Fruit fly (Drosophila melanogaster) whole organism, embryonic: ENCODE results near the gene NdufV3.

ENCODE experiments used
- CG12104 ChIP-seq: fragments of 200-800 bp; sonication (Bioruptor generic); optimal IDR thresholded peaks from 3 replicates; lab custom pipeline; 2016; ENCODE audit warnings: missing biosample characterization, missing genetic modification characterization
- CG1792 ChIP-seq: fragments of 200-800 bp; sonication (Bioruptor generic); optimal IDR thresholded peaks from 2 replicates; lab custom pipeline; 2016; ENCODE audit warnings: missing biosample characterization, missing genetic modification characterization
- CG33213 ChIP-seq: fragments of 200-800 bp; sonication (Bioruptor generic); optimal IDR thresholded peaks from 3 replicates; lab custom pipeline; 2016; ENCODE audit warnings: missing biosample characterization, missing genetic modification characterization
- CG7556 ChIP-seq: fragments of 200-800 bp; sonication (Bioruptor generic); optimal IDR thresholded peaks from 2 replicates; lab custom pipeline; 2017; ENCODE audit warnings: missing biosample characterization, mild to moderate bottlenecking, missing genetic modification characterization
- MTF-1 ChIP-seq: fragments of 200-800 bp; sonication (Bioruptor generic); optimal IDR thresholded peaks from 2 replicates; lab custom pipeline; 2018; ENCODE audit warnings: missing biosample characterization, mild to moderate bottlenecking, missing genetic modification characterization, borderline replicate concordance
- fd102C ChIP-seq: fragments of 200-800 bp; sonication (Bioruptor generic); optimal IDR thresholded peaks from 2 replicates; lab custom pipeline; 2018; ENCODE audit warnings: missing biosample characterization, mild to moderate bottlenecking, missing genetic modification characterization, moderate library complexity
- gro ChIP-seq: fragments of 200-800 bp; sonication (Bioruptor generic); optimal IDR thresholded peaks from 2 replicates; lab custom pipeline; 2016; ENCODE audit warnings: missing biosample characterization, missing genetic modification characterization
- hb ChIP-seq: fragments of 200-800 bp; sonication (Bioruptor generic); IDR thresholded peaks from 3 replicates; pipeline ENCODE4 v1.3.6; 2022; ENCODE audit warnings: missing biosample characterization, missing genetic modification characterization; ENCODE audit not compliant: partially characterized antibody
- lbe ChIP-seq: fragments of 200-800 bp; sonication (Bioruptor generic); optimal IDR thresholded peaks from 2 replicates; lab custom pipeline; 2016; ENCODE audit warnings: missing biosample characterization, mild to moderate bottlenecking, missing genetic modification characterization
- slbo ChIP-seq: fragments of 200-800 bp; sonication (Bioruptor generic); IDR thresholded peaks from 2 replicates; pipeline ENCODE4 v1.3.6; 2022; ENCODE audit warnings: missing biosample characterization, missing genetic modification characterization

DNA sequence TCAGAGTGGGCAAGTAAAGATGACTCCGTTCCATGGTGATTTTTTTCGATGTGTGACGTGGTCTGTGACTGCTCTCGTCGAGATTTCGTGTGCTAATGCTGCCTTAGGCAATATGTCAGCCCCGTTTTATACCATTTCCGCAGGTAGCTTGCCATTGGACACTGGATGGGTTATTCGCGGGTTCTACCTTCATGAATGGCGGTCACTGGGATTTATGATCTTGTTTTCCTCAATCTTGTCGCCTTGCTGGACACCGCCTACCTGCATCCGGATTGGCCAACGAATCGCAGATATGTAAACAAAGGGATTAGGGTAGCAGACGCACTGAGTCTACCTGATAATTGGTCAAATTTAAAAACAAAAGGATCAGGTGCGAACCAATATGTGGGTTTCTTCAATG is 27.5 kb upstream of the NdufV3 start, which contains the start of gene sisA:
- TF ChIP-seq CG33213 (GFP tag; lab: Kevin White, UChicago) (no peak), CG7556 (GFP tag; lab: Kevin White, UChicago) (no peak), slbo (GFP tag; lab: Robert Waterston, UW) (no peak), fd102C (GFP tag; lab: Kevin White, UChicago) (no peak), lbe (GFP tag; lab: Kevin White, UChicago) (no peak), CG1792 (GFP tag; lab: Kevin White, UChicago) (no peak), CG12104 (no peak), hb (GFP tag; lab: Robert Waterston, UW) (no peak), gro (GFP tag; lab: Kevin White, UChicago) (no peak), MTF-1 (GFP tag; lab: Kevin White, UChicago) (no peak)
